Worm (Caenorhabditis elegans) whole organism, L2 larva: ENCODE results near the gene ben-1.

Source experiments
- ZK546.5 ChIP-seq: sonication (generic microtip); optimal IDR thresholded peaks from 2 replicates; lab custom pipeline; 2017; ENCODE audit warnings: missing biosample characterization, missing genetic modification characterization
- aly-2 ChIP-seq: fragments of 150-350 bp; optimal IDR thresholded peaks from 2 replicates; lab custom pipeline; 2014; ENCODE audit warnings: missing biosample characterization, missing genetic modification characterization
- ceh-82 ChIP-seq: fragments of 150-350 bp; optimal IDR thresholded peaks from 2 replicates; lab custom pipeline; 2014; ENCODE audit warnings: missing biosample characterization, missing genetic modification characterization
- elt-3 ChIP-seq: sonication (generic microtip); optimal IDR thresholded peaks from 2 replicates; lab custom pipeline; 2017; ENCODE audit warnings: missing biosample characterization, missing genetic modification characterization
- nhr-11 ChIP-seq: fragments of 150-350 bp; optimal IDR thresholded peaks from 2 replicates; lab custom pipeline; 2014; ENCODE audit warnings: missing biosample characterization, missing genetic modification characterization
- nhr-23 ChIP-seq: fragments of 150-350 bp; optimal IDR thresholded peaks from 2 replicates; lab custom pipeline; 2014; ENCODE audit warnings: missing biosample characterization, missing genetic modification reagents, missing genetic modification characterization
- nhr-25 ChIP-seq: fragments of 150-350 bp; sonication (generic microtip); optimal IDR thresholded peaks from 3 replicates; lab custom pipeline; 2014; ENCODE audit warnings: missing biosample characterization, missing genetic modification characterization
- snpc-4 ChIP-seq: fragments of 150-350 bp; optimal IDR thresholded peaks from 2 replicates; lab custom pipeline; 2014; ENCODE audit warnings: missing biosample characterization, missing genetic modification characterization
- unc-62 ChIP-seq: fragments of 150-350 bp; optimal IDR thresholded peaks from 2 replicates; lab custom pipeline; 2014; ENCODE audit warnings: missing biosample characterization, missing genetic modification reagents, missing genetic modification characterization
- ztf-11 ChIP-seq: sonication (generic microtip); optimal IDR thresholded peaks from 2 replicates; lab custom pipeline; 2017; ENCODE audit warnings: missing biosample characterization, missing genetic modification characterization

DNA sequence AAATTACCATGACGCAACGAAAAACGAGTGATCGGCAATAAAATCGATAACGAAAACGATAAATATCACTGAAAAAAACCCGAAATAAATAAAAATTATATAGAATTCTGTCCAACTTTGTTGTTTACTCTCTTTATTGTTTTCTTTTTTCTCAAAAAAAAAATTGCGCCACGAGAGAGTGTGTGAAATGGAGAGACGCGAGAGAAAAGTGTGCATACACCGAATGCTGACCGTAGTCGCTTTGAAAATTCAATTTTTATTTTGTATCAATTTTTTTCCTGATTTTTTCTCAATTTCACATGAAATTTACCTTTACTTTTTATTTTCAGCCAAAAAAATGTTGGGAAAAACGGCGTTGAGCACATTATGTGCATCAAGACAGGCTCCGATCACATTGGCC is 31.5 kb downstream of the ben-1 start, which contains the start of the genes M01F1.4 and mrpl-35:
- TF ChIP-seq snpc-4 = no peak
- no peak for TF ChIP-seq nhr-11 (tag; lab: Kevin White, UChicago)
- no peak for TF ChIP-seq unc-62 (GFP tag; lab: Kevin White, UChicago)
- no peak for TF ChIP-seq ZK546.5
- no peak for TF ChIP-seq nhr-25 (tag; lab: Kevin White, UChicago)
- TF ChIP-seq elt-3 (tag; lab: Kevin White, UChicago) = no peak
- no peak for TF ChIP-seq ztf-11 (tag; lab: Kevin White, UChicago)
- TF ChIP-seq nhr-23 (tag; lab: Kevin White, UChicago) = no peak
- TF ChIP-seq ceh-82 (tag; lab: Kevin White, UChicago) = no peak
- no peak for TF ChIP-seq aly-2
